Fruit fly (Drosophila melanogaster): Measurements from ENCODE around the gene borr.

The borr gene

dm6 chr2L:9252947-9253346 is at the start of gene borr:
Gene borr (minus strand): TSS chr2L:9253118.
- no peak for TF ChIP-seq CG14655 (GFP tag; optimal IDR thresholded peaks at IDR 0.05)
- TF ChIP-seq fd96Ca (GFP tag; IDR thresholded peaks at IDR 0.05), result no peak

- TF ChIP-seq Ets98B (GFP tag; IDR thresholded peaks at IDR 0.05), result no peak
- no peak for TF ChIP-seq gl (tag; optimal IDR thresholded peaks at IDR 0.05)
- TF ChIP-seq CG9948 (tag; optimal IDR thresholded peaks at IDR 0.05), result no peak
- TF ChIP-seq CG17806 (tag; optimal IDR thresholded peaks at IDR 0.05), result no peak
- no peak for TF ChIP-seq EcR (GFP tag; optimal IDR thresholded peaks at IDR 0.05)
- no peak for TF ChIP-seq CG15710 (tag; optimal IDR thresholded peaks at IDR 0.05)
- no peak for TF ChIP-seq CG8159 (tag; optimal IDR thresholded peaks at IDR 0.05)
- no peak for TF ChIP-seq CG14655 (GFP tag; optimal IDR thresholded peaks at IDR 0.05)
- no peak for TF ChIP-seq CG10348 (GFP tag; IDR thresholded peaks at IDR 0.05)
- no peak for TF ChIP-seq CG13204 (GFP tag; optimal IDR thresholded peaks at IDR 0.05)
These were observed 19.2 kb upstream of the borr start for dm6 chr2L:9272107-9272506.

dm6 chr2L:9266060-9266459 is 13.1 kb upstream of the borr start:
- TF ChIP-seq CG13204 (GFP tag; optimal IDR thresholded peaks at IDR 0.05) (no peak), D1 (tag; optimal IDR thresholded peaks at IDR 0.05) (no peak), CG4496 (GFP tag; IDR thresholded peaks at IDR 0.05) (no peak), fd96Ca (GFP tag; IDR thresholded peaks at IDR 0.05) (no peak), rn (GFP tag; IDR thresholded peaks at IDR 0.05) (no peak), Pif1A (GFP tag; optimal IDR thresholded peaks at IDR 0.05) (no peak), CG14655 (GFP tag; optimal IDR thresholded peaks at IDR 0.05) (no peak), Snoo (tag; optimal IDR thresholded peaks at IDR 0.05) (no peak), EcR (GFP tag; optimal IDR thresholded peaks at IDR 0.05) (no peak)

dm6 chr2L:9256316-9256715 is 3.4 kb upstream of the borr start, which contains the start of gene Ggamma30A:
Gene Ggamma30A (plus strand): TSS chr2L:9256563.
- no peak for TF ChIP-seq Pif1A (GFP tag; optimal IDR thresholded peaks at IDR 0.05)
- TF ChIP-seq gl (tag; optimal IDR thresholded peaks at IDR 0.05), result no peak
- no peak for TF ChIP-seq CG14655 (GFP tag; optimal IDR thresholded peaks at IDR 0.05)
- no peak for TF ChIP-seq rn (GFP tag; IDR thresholded peaks at IDR 0.05)
- no peak for TF ChIP-seq CG4496 (GFP tag; IDR thresholded peaks at IDR 0.05)
- TF ChIP-seq fd96Ca (GFP tag; IDR thresholded peaks at IDR 0.05), result no peak
- TF ChIP-seq CG12605 (GFP tag; IDR thresholded peaks at IDR 0.05), result no peak

- TF ChIP-seq CG15710 (tag; optimal IDR thresholded peaks at IDR 0.05), result no peak
- TF ChIP-seq CG12605 (GFP tag; IDR thresholded peaks at IDR 0.05), result no peak
- TF ChIP-seq CG17806 (tag; optimal IDR thresholded peaks at IDR 0.05), result no peak
- no peak for TF ChIP-seq fd96Ca (GFP tag; IDR thresholded peaks at IDR 0.05)
- TF ChIP-seq gl (tag; optimal IDR thresholded peaks at IDR 0.05), result no peak
- no peak for TF ChIP-seq Ets98B (GFP tag; IDR thresholded peaks at IDR 0.05)
- TF ChIP-seq CG14655 (GFP tag; optimal IDR thresholded peaks at IDR 0.05), result no peak
- TF ChIP-seq Pif1A (GFP tag; optimal IDR thresholded peaks at IDR 0.05), result no peak
- TF ChIP-seq CG10348 (GFP tag; IDR thresholded peaks at IDR 0.05), result no peak
- TF ChIP-seq CG34367 (tag; optimal IDR thresholded peaks at IDR 0.05), result no peak
- TF ChIP-seq CG8159 (tag; optimal IDR thresholded peaks at IDR 0.05), result no peak
- TF ChIP-seq CG8301 (tag; optimal IDR thresholded peaks at IDR 0.05), result no peak
- TF ChIP-seq CG9948 (tag; optimal IDR thresholded peaks at IDR 0.05), result no peak
- TF ChIP-seq rn (GFP tag; IDR thresholded peaks at IDR 0.05), result no peak
- no peak for TF ChIP-seq EcR (GFP tag; optimal IDR thresholded peaks at IDR 0.05)
- no peak for TF ChIP-seq D1 (tag; optimal IDR thresholded peaks at IDR 0.05)
These were observed 1.8 kb upstream of the borr start, which contains the start of gene lectin-30A for dm6 chr2L:9254754-9255153. Gene lectin-30A (minus strand): TSS chr2L:9254854.

dm6 chr2L:9250942-9251341 is 2.0 kb downstream of the borr start, which contains the start of gene aust:
Gene aust (minus strand): TSS chr2L:9251042.
- TF ChIP-seq rn (GFP tag; IDR thresholded peaks at IDR 0.05) (no peak), CG32121 (GFP tag; IDR thresholded peaks at IDR 0.05) (no peak), CG17806 (tag; optimal IDR thresholded peaks at IDR 0.05) (no peak)

dm6 chr2L:9244263-9244662 is 8.7 kb downstream of the borr start:
- no peak for TF ChIP-seq CG14655 (GFP tag; optimal IDR thresholded peaks at IDR 0.05)
- no peak for TF ChIP-seq CG13204 (GFP tag; optimal IDR thresholded peaks at IDR 0.05)
- no peak for TF ChIP-seq CG34367 (tag; optimal IDR thresholded peaks at IDR 0.05)
- no peak for TF ChIP-seq CG17806 (tag; optimal IDR thresholded peaks at IDR 0.05)
- no peak for TF ChIP-seq CG9948 (tag; optimal IDR thresholded peaks at IDR 0.05)
- TF ChIP-seq CG8301 (tag; optimal IDR thresholded peaks at IDR 0.05), result no peak

dm6 chr2L:9237212-9238031 is 15.5 kb downstream of the borr start:
- 0 out of 2 replicates have a peak, but pooled peaks have one; percentile 23 for TF ChIP-seq CG32121 (GFP tag; IDR thresholded peaks at IDR 0.05)
- peak; percentile 25; the same call in 1 of the 3 replicates for TF ChIP-seq CG4496 (GFP tag; IDR thresholded peaks at IDR 0.05)
- TF ChIP-seq CG15710 (tag; optimal IDR thresholded peaks at IDR 0.05), result no peak

Measured in whole organism, pupa.